Fruit fly (Drosophila melanogaster) whole organism, wandering third instar larva: ENCODE data around the gene Tbcd.
A peak's percentile ranks its signal among the peaks of the same experiment; 100 is the strongest.

ENCODE experiments used
- Dfd ChIP-seq: fragments of >200 bp; optimal IDR thresholded peaks from 2 replicates; lab custom pipeline; 2017; ENCODE audit warnings: missing biosample characterization, missing genetic modification characterization
- fru ChIP-seq: fragments of 200-800 bp; sonication (Bioruptor generic); optimal IDR thresholded peaks from 3 replicates; lab custom pipeline; 2016; ENCODE audit warnings: missing biosample characterization, mild to moderate bottlenecking, missing genetic modification characterization
- psq ChIP-seq: fragments of 200-800 bp; sonication (Bioruptor generic); optimal IDR thresholded peaks from 3 replicates; lab custom pipeline; 2017; ENCODE audit warnings: missing biosample characterization, mild to moderate bottlenecking, missing genetic modification characterization, moderate library complexity
- tai ChIP-seq: sonication (Bioruptor generic); optimal IDR thresholded peaks from 2 replicates; lab custom pipeline; 2016; ENCODE audit warnings: missing biosample characterization, missing genetic modification characterization

- TF ChIP-seq psq (GFP tag; lab: Kevin White, UChicago) = peak; percentile 75
- TF ChIP-seq fru (GFP tag; lab: Kevin White, UChicago) = no peak
- no peak for TF ChIP-seq Dfd (GFP tag; lab: Kevin White, UChicago)
- no peak for TF ChIP-seq tai (GFP tag; lab: Kevin White, UChicago)
Measured at dm6 chr2L:2147208-2147607, at the start of gene Tbcd, which contains the start of gene CG11723.
